Fruit fly (Drosophila melanogaster) whole organism, embryonic: ENCODE data around the gene zuc.

Experiments
- B-H2 ChIP-seq: fragments of 200-800 bp; sonication (Bioruptor generic); optimal IDR thresholded peaks from 2 replicates; lab custom pipeline; 2018; ENCODE audit warnings: missing biosample characterization, mild to moderate bottlenecking, missing genetic modification characterization
- Blimp-1 ChIP-seq: fragments of 200-800 bp; sonication (Bioruptor generic); optimal IDR thresholded peaks from 3 replicates; lab custom pipeline; 2018; ENCODE audit warnings: missing biosample characterization, missing genetic modification characterization, mild to moderate bottlenecking, moderate library complexity, missing genetic modification reagents
- CG10147 ChIP-seq: fragments of 200-800 bp; sonication (Bioruptor generic); optimal IDR thresholded peaks from 2 replicates; lab custom pipeline; 2019; ENCODE audit warnings: missing biosample characterization, mild to moderate bottlenecking, missing genetic modification characterization, moderate library complexity
- CG10209 ChIP-seq: fragments of 200-800 bp; sonication (Bioruptor generic); optimal IDR thresholded peaks from 3 replicates; lab custom pipeline; 2017; ENCODE audit warnings: missing biosample characterization, mild to moderate bottlenecking, missing genetic modification characterization, missing genetic modification reagents
- CG10462 ChIP-seq: fragments of 200-800 bp; sonication (Bioruptor generic); optimal IDR thresholded peaks from 2 replicates; lab custom pipeline; 2016; ENCODE audit warnings: missing biosample characterization, missing genetic modification characterization
- CG10543 ChIP-seq: fragments of 200-800 bp; sonication (Bioruptor generic); optimal IDR thresholded peaks from 3 replicates; lab custom pipeline; 2017; ENCODE audit warnings: missing biosample characterization, mild to moderate bottlenecking, missing genetic modification characterization, moderate library complexity
- CG1647 ChIP-seq: fragments of 200-800 bp; sonication (Bioruptor generic); optimal IDR thresholded peaks from 3 replicates; lab custom pipeline; 2016; ENCODE audit warnings: missing biosample characterization, missing genetic modification characterization
- CG17328 ChIP-seq: fragments of 200-800 bp; sonication (Bioruptor generic); IDR thresholded peaks from 2 replicates; pipeline ENCODE4 v1.3.6; 2022; ENCODE audit warnings: missing biosample characterization, missing genetic modification characterization
- CG17802 ChIP-seq: fragments of 200-800 bp; sonication (Bioruptor generic); optimal IDR thresholded peaks from 2 replicates; lab custom pipeline; 2018; ENCODE audit warnings: missing biosample characterization, mild to moderate bottlenecking, missing genetic modification characterization, moderate library complexity
- CG17912 ChIP-seq: fragments of 200-800 bp; sonication (Bioruptor generic); optimal IDR thresholded peaks from 2 replicates; lab custom pipeline; 2018; ENCODE audit warnings: missing biosample characterization, mild to moderate bottlenecking, missing genetic modification characterization
- CG2202 ChIP-seq: fragments of 200-800 bp; sonication (Bioruptor generic); optimal IDR thresholded peaks from 2 replicates; lab custom pipeline; 2018; ENCODE audit warnings: missing biosample characterization, mild to moderate bottlenecking, missing genetic modification characterization
- CG3163 ChIP-seq: fragments of 200-800 bp; sonication (Bioruptor generic); optimal IDR thresholded peaks from 3 replicates; lab custom pipeline; 2016; ENCODE audit warnings: missing biosample characterization, missing genetic modification characterization
- CG32532 ChIP-seq: fragments of 200-800 bp; sonication (Bioruptor generic); IDR thresholded peaks from 2 replicates; pipeline ENCODE4 v1.3.6; 2022; ENCODE audit warnings: missing biosample characterization, missing genetic modification characterization
- CG3281 ChIP-seq: fragments of 200-800 bp; sonication (Bioruptor generic); optimal IDR thresholded peaks from 3 replicates; lab custom pipeline; 2017; ENCODE audit warnings: missing biosample characterization, mild to moderate bottlenecking, missing genetic modification characterization
- CG34224 ChIP-seq: fragments of 200-800 bp; sonication (Bioruptor generic); IDR thresholded peaks from 3 replicates; pipeline ENCODE4 v1.3.6; 2022; ENCODE audit warnings: missing biosample characterization, missing genetic modification characterization; ENCODE audit not compliant: partially characterized antibody
- CG3847 ChIP-seq: fragments of 200-800 bp; sonication (Bioruptor generic); IDR thresholded peaks from 2 replicates; pipeline ENCODE4 v1.3.6; 2022; ENCODE audit warnings: missing biosample characterization, missing genetic modification characterization
- CG4404 ChIP-seq: fragments of 200-800 bp; sonication (Bioruptor generic); IDR thresholded peaks from 2 replicates; pipeline ENCODE4 v1.3.6; 2022; ENCODE audit warnings: missing biosample characterization, missing genetic modification characterization
- CG4854 ChIP-seq: fragments of 200-800 bp; sonication (Bioruptor generic); optimal IDR thresholded peaks from 2 replicates; lab custom pipeline; 2016; ENCODE audit warnings: missing biosample characterization, missing genetic modification characterization, inconsistent platforms
- CG7786 ChIP-seq: fragments of 200-800 bp; sonication (Bioruptor generic); optimal IDR thresholded peaks from 2 replicates; lab custom pipeline; 2016; ENCODE audit warnings: missing biosample characterization, missing genetic modification characterization
- CG8388 ChIP-seq: fragments of 200-800 bp; sonication (Bioruptor generic); optimal IDR thresholded peaks from 2 replicates; lab custom pipeline; 2019; ENCODE audit warnings: missing biosample characterization, mild to moderate bottlenecking, missing genetic modification characterization, moderate library complexity
- CG9215 ChIP-seq: fragments of 200-800 bp; sonication (Bioruptor generic); IDR thresholded peaks from 2 replicates; pipeline ENCODE4 v1.3.6; 2022; ENCODE audit warnings: missing biosample characterization, missing genetic modification characterization
- CrebB ChIP-seq: fragments of 200-800 bp; sonication (Bioruptor generic); optimal IDR thresholded peaks from 3 replicates; lab custom pipeline; 2018; ENCODE audit warnings: missing biosample characterization, mild to moderate bottlenecking, missing genetic modification characterization
- Dfd ChIP-seq, 2 experiments: fragments of >200 bp; optimal IDR thresholded peaks; 2 replicates each; lab custom pipeline; 2017; ENCODE audit warnings: missing biosample characterization in 2 of 2, missing genetic modification characterization in 2 of 2
- E2f1 ChIP-seq: fragments of 200-800 bp; sonication (Bioruptor generic); IDR thresholded peaks from 2 replicates; pipeline ENCODE4 v1.3.6; 2022; ENCODE audit warnings: missing biosample characterization, missing genetic modification characterization
- Nf-YC ChIP-seq: fragments of 200-800 bp; optimal IDR thresholded peaks from 3 replicates; lab custom pipeline; 2019; ENCODE audit warnings: missing biosample characterization, mild to moderate bottlenecking, missing genetic modification characterization, moderate library complexity
- NfI ChIP-seq: fragments of 200-800 bp; sonication (Bioruptor generic); optimal IDR thresholded peaks from 3 replicates; lab custom pipeline; 2018; ENCODE audit warnings: missing biosample characterization, mild to moderate bottlenecking, missing genetic modification characterization, moderate library complexity
- Scr ChIP-seq: fragments of 200-800 bp; sonication (Bioruptor generic); IDR thresholded peaks from 2 replicates; pipeline ENCODE4 v1.3.6; 2022; ENCODE audit warnings: missing biosample characterization, missing genetic modification characterization; ENCODE audit not compliant: partially characterized antibody
- Six4 ChIP-seq: fragments of 200-800 bp; sonication (Bioruptor generic); optimal IDR thresholded peaks from 2 replicates; lab custom pipeline; 2016; ENCODE audit warnings: missing biosample characterization, missing genetic modification characterization
- ab ChIP-seq: fragments of 200-800 bp; sonication (Bioruptor generic); optimal IDR thresholded peaks from 2 replicates; lab custom pipeline; 2016; ENCODE audit warnings: missing biosample characterization, missing genetic modification characterization
- ac ChIP-seq: fragments of 200-800 bp; sonication (Bioruptor generic); optimal IDR thresholded peaks from 3 replicates; lab custom pipeline; 2017; ENCODE audit warnings: missing biosample characterization, mild to moderate bottlenecking, missing genetic modification characterization
- amos ChIP-seq: fragments of 200-800 bp; sonication (Bioruptor generic); IDR thresholded peaks from 2 replicates; pipeline ENCODE4 v1.3.6; 2022; ENCODE audit warnings: missing biosample characterization, missing genetic modification characterization; ENCODE audit not compliant: partially characterized antibody
- ara ChIP-seq: fragments of 200-800 bp; sonication (Bioruptor generic); IDR thresholded peaks from 2 replicates; pipeline ENCODE4 v1.3.6; 2022; ENCODE audit warnings: missing biosample characterization, missing genetic modification characterization
- crc ChIP-seq: fragments of 200-800 bp; sonication (Bioruptor generic); optimal IDR thresholded peaks from 2 replicates; lab custom pipeline; 2016; ENCODE audit warnings: missing biosample characterization, missing genetic modification characterization
- en ChIP-seq: fragments of 200-800 bp; sonication (Bioruptor generic); optimal IDR thresholded peaks from 2 replicates; lab custom pipeline; 2016; ENCODE audit warnings: missing biosample characterization, missing genetic modification characterization
- esg ChIP-seq: fragments of 200-800 bp; sonication (Bioruptor generic); conservative IDR thresholded peaks from 2 replicates; pipeline ENCODE4 v1.3.6; 2022; ENCODE audit warnings: missing biosample characterization, missing genetic modification characterization
- ftz-f1 ChIP-seq: fragments of 200-800 bp; sonication (Bioruptor generic); optimal IDR thresholded peaks from 2 replicates; lab custom pipeline; 2016; ENCODE audit warnings: missing biosample characterization, missing genetic modification characterization
- h ChIP-seq: fragments of >200 bp; optimal IDR thresholded peaks from 2 replicates; lab custom pipeline; 2017
- inv ChIP-seq: fragments of 200-800 bp; sonication (Bioruptor generic); IDR thresholded peaks from 2 replicates; pipeline ENCODE4 v1.3.6; 2022; ENCODE audit warnings: missing biosample characterization, missing genetic modification characterization; ENCODE audit not compliant: partially characterized antibody
- jigr1 ChIP-seq: fragments of 200-800 bp; sonication (Bioruptor generic); IDR thresholded peaks from 3 replicates; pipeline ENCODE4 v1.3.6; 2022; ENCODE audit warnings: missing biosample characterization, missing genetic modification characterization
- lbe ChIP-seq: fragments of 200-800 bp; sonication (Bioruptor generic); optimal IDR thresholded peaks from 2 replicates; lab custom pipeline; 2016; ENCODE audit warnings: missing biosample characterization, mild to moderate bottlenecking, missing genetic modification characterization
- lov ChIP-seq, 2 experiments: fragments of 200-800 bp in 1 of 2; fragments of >200 bp in 1 of 2; sonication (Bioruptor generic) in 1 of 2; IDR thresholded peaks in 1 of 2; optimal IDR thresholded peaks in 1 of 2; 2 replicates in 1 of 2; 3 replicates in 1 of 2; pipeline versions ENCODE4 v1.3.6 to Lab custom; 2017 to 2022; ENCODE audit warnings: missing biosample characterization in 1 of 2, missing genetic modification characterization in 1 of 2
- nmo ChIP-seq: fragments of 200-800 bp; sonication (Bioruptor generic); optimal IDR thresholded peaks from 2 replicates; lab custom pipeline; 2018; ENCODE audit warnings: missing biosample characterization, mild to moderate bottlenecking, missing genetic modification characterization, moderate library complexity
- nom ChIP-seq: fragments of 200-800 bp; sonication (Bioruptor generic); optimal IDR thresholded peaks from 2 replicates; lab custom pipeline; 2017; ENCODE audit warnings: missing biosample characterization, missing genetic modification characterization, mild to moderate bottlenecking, moderate library complexity, missing genetic modification reagents
- pho ChIP-seq: fragments of 200-800 bp; sonication (Bioruptor generic); optimal IDR thresholded peaks from 2 replicates; lab custom pipeline; 2016; ENCODE audit warnings: missing biosample characterization, missing genetic modification characterization
- repo ChIP-seq: fragments of 200-800 bp; sonication (Bioruptor generic); optimal IDR thresholded peaks from 2 replicates; lab custom pipeline; 2016; ENCODE audit warnings: missing biosample characterization, missing genetic modification characterization
- schlank ChIP-seq: fragments of 200-800 bp; sonication (Bioruptor generic); optimal IDR thresholded peaks from 2 replicates; lab custom pipeline; 2018; ENCODE audit warnings: missing biosample characterization, mild to moderate bottlenecking, missing genetic modification characterization
- sens-2 ChIP-seq: fragments of 200-800 bp; sonication (Bioruptor generic); IDR thresholded peaks from 2 replicates; pipeline ENCODE4 v1.3.6; 2022; ENCODE audit warnings: missing biosample characterization, missing genetic modification characterization
- sima ChIP-seq: fragments of 200-800 bp; sonication (Bioruptor generic); optimal IDR thresholded peaks from 2 replicates; lab custom pipeline; 2016; ENCODE audit warnings: missing biosample characterization, missing genetic modification characterization
- slou ChIP-seq: fragments of 200-800 bp; sonication (Bioruptor generic); optimal IDR thresholded peaks from 3 replicates; lab custom pipeline; 2016; ENCODE audit warnings: missing biosample characterization, missing genetic modification characterization
- ssp ChIP-seq: fragments of 200-800 bp; sonication (Bioruptor generic); IDR thresholded peaks from 2 replicates; pipeline ENCODE4 v1.3.6; 2022; ENCODE audit warnings: missing biosample characterization, missing genetic modification characterization
- sug ChIP-seq: fragments of 200-800 bp; optimal IDR thresholded peaks from 2 replicates; lab custom pipeline; 2019; ENCODE audit warnings: missing biosample characterization, mild to moderate bottlenecking, missing genetic modification characterization, moderate library complexity
- zfh1 ChIP-seq: fragments of 200-800 bp; sonication (Bioruptor generic); IDR thresholded peaks from 3 replicates; pipeline ENCODE4 v1.3.6; 2022; ENCODE audit warnings: missing biosample characterization, missing genetic modification characterization

The zuc gene

DNA sequence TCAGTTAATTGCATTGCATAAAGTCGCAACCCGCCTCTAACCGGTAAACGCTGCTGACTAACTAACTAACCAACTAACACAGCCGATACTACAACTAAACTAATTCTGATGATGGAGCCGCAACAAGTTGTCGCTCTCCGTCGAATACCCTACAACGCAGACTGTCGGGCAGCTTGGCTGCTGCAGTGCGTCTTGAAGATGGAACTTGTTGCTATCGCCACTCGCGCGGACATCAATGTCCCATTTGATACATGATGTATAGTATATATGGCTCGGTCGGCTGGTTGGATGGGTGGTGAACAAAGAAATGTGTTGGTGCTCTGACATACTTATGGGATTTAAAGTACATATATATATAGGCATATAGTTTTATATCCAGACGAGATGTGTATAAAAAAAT, 35.8 kb upstream of the zuc start (continued):
- no peak for TF ChIP-seq CG3847
- TF ChIP-seq ssp (GFP tag; lab: Robert Waterston, UW), result no peak
- TF ChIP-seq CG2202 (tag; lab: Kevin White, UChicago), result no peak
- TF ChIP-seq slou, result no peak
- TF ChIP-seq CG10147, result no peak
- TF ChIP-seq crc (GFP tag; lab: Kevin White, UChicago), result no peak
- no peak for TF ChIP-seq Six4 (GFP tag; lab: Kevin White, UChicago)
- TF ChIP-seq esg, result no peak
- TF ChIP-seq CG17912 (GFP tag; lab: Kevin White, UChicago), result no peak
- TF ChIP-seq CG17802 (tag; lab: Kevin White, UChicago), result no peak
- TF ChIP-seq E2f1, result 0 out of 2 replicates have a peak, but pooled peaks have one; percentile 9
- TF ChIP-seq lov (optimal IDR thresholded peaks at IDR 0.05; lab: Kevin White, UChicago), result no peak
- 0 out of 3 replicates have a peak, but pooled peaks have one; percentile 45 for TF ChIP-seq lov (GFP tag; IDR thresholded peaks at IDR 0.05; lab: Robert Waterston, UW)
- no peak for TF ChIP-seq jigr1 (GFP tag; lab: Robert Waterston, UW)
- no peak for TF ChIP-seq CG17328 (GFP tag; lab: Robert Waterston, UW)
- TF ChIP-seq nmo (GFP tag; lab: Kevin White, UChicago), result no peak
- TF ChIP-seq CG10543 (GFP tag; lab: Kevin White, UChicago), result peak; percentile 44
- no peak for TF ChIP-seq sug (tag; lab: Kevin White, UChicago)
- TF ChIP-seq CG32532 (GFP tag; lab: Robert Waterston, UW), result no peak
- TF ChIP-seq CG1647 (GFP tag; lab: Kevin White, UChicago), result no peak
- no peak for TF ChIP-seq B-H2 (GFP tag; lab: Kevin White, UChicago)
- no peak for TF ChIP-seq Scr
- no peak for TF ChIP-seq h
- TF ChIP-seq CG9215 (GFP tag; lab: Robert Waterston, UW), result no peak
- TF ChIP-seq CG4854 (GFP tag; lab: Kevin White, UChicago), result no peak
- no peak for TF ChIP-seq sens-2 (GFP tag; lab: Robert Waterston, UW)
- TF ChIP-seq CG10209 (GFP tag; lab: Kevin White, UChicago), result peak; percentile 13
- TF ChIP-seq amos (GFP tag; lab: Robert Waterston, UW), result no peak
- TF ChIP-seq Blimp-1, result no peak
- no peak for TF ChIP-seq lbe (GFP tag; lab: Kevin White, UChicago)
- TF ChIP-seq Nf-YC (tag; lab: Kevin White, UChicago), result peak; percentile 5
- TF ChIP-seq nom, result peak; percentile 46
- TF ChIP-seq ftz-f1 (GFP tag; lab: Kevin White, UChicago), result no peak
- TF ChIP-seq CG34224, result no peak
- TF ChIP-seq repo (GFP tag; lab: Kevin White, UChicago), result no peak
- no peak for TF ChIP-seq schlank (tag; lab: Kevin White, UChicago)
- TF ChIP-seq CG3281 (GFP tag; lab: Kevin White, UChicago), result no peak
- TF ChIP-seq CG4404, result no peak
- no peak for TF ChIP-seq sima (GFP tag; lab: Kevin White, UChicago)
- TF ChIP-seq CG7786 (GFP tag; lab: Kevin White, UChicago), result no peak
- no peak for TF ChIP-seq ab (GFP tag; lab: Kevin White, UChicago)
- no peak for TF ChIP-seq CG10462
- TF ChIP-seq CG8388, result no peak
- no peak for TF ChIP-seq zfh1 (GFP tag; lab: Robert Waterston, UW)
- no peak for TF ChIP-seq ac (GFP tag; lab: Kevin White, UChicago)
- no peak for TF ChIP-seq ara
- TF ChIP-seq pho (GFP tag; lab: Kevin White, UChicago), result no peak
- TF ChIP-seq NfI, result peak; percentile 8
- TF ChIP-seq en (GFP tag; lab: Kevin White, UChicago), result no peak
- no peak for TF ChIP-seq Dfd (GFP tag; optimal IDR thresholded peaks at IDR 0.05; lab: Kevin White, UChicago)
- no peak for TF ChIP-seq inv (GFP tag; lab: Robert Waterston, UW)
- peak; percentile 3 for TF ChIP-seq CrebB (tag; lab: Kevin White, UChicago)
- no peak for TF ChIP-seq CG3163
